Worm (Caenorhabditis elegans): ENCODE measurements around the gene bra-2.

DNA sequence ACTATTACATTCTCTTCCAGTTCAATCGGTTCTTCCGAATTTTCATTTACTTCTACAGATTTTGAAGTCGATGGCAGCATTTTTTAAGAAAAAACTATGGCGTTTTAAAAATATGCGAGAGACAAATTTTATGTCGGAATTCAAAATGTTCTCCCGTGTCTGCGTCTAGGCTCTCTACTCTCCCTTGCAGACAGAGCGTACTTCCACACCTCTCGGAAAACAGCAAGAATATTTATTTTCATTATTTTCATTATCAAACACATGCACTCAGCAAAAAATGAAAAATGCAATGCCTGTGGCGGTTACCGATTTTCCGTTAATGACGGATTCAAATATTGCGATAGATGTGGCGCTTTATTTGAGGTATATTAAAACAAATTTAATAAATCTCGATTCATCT is 15.5 kb upstream of the bra-2 start, which contains the start of the genes ztf-18 and F23H11.2:
- no peak for TF ChIP-seq pqm-1 (tag; optimal IDR thresholded peaks at IDR 0.05)
- no peak for TF ChIP-seq C38D4.7 (GFP tag; optimal IDR thresholded peaks at IDR 0.05)
- TF ChIP-seq pag-3 (tag; optimal IDR thresholded peaks at IDR 0.05; ENCODE audit: borderline replicate concordance), result no peak
- no peak for TF ChIP-seq zip-5 (tag; optimal IDR thresholded peaks at IDR 0.05)
- no peak for TF ChIP-seq dmd-4 (tag; optimal IDR thresholded peaks at IDR 0.05; ENCODE audit: borderline replicate concordance)
- no peak for TF ChIP-seq npax-4 (tag; optimal IDR thresholded peaks at IDR 0.05)
- TF ChIP-seq lin-11 (tag; optimal IDR thresholded peaks at IDR 0.05), result no peak
- TF ChIP-seq rnt-1 (tag; optimal IDR thresholded peaks at IDR 0.05), result no peak
- no peak for TF ChIP-seq mec-3 (tag; optimal IDR thresholded peaks at IDR 0.05; ENCODE audit: borderline replicate concordance)

All from whole organism, late embryonic.